Fruit fly (Drosophila melanogaster) whole organism, embryonic: Measurements from ENCODE around the gene CG7016.
A peak's percentile ranks its signal among the peaks of the same experiment; 100 is the strongest.

Experiments
- Atf6 ChIP-seq: fragments of 200-800 bp; sonication (Bioruptor generic); IDR thresholded peaks from 2 replicates; pipeline ENCODE4 v1.3.6; 2022; ENCODE audit warnings: missing biosample characterization, missing genetic modification characterization
- CG10431 ChIP-seq: fragments of 200-800 bp; sonication (Bioruptor generic); optimal IDR thresholded peaks from 3 replicates; lab custom pipeline; 2018; ENCODE audit warnings: missing biosample characterization, mild to moderate bottlenecking, missing genetic modification characterization
- CG12071 ChIP-seq: fragments of 200-800 bp; sonication (Bioruptor generic); optimal IDR thresholded peaks from 3 replicates; lab custom pipeline; 2018; ENCODE audit warnings: missing biosample characterization, mild to moderate bottlenecking, missing genetic modification characterization
- CG13894 ChIP-seq: fragments of 200-800 bp; sonication (Bioruptor generic); optimal IDR thresholded peaks from 3 replicates; lab custom pipeline; 2018; ENCODE audit warnings: missing biosample characterization, mild to moderate bottlenecking, missing genetic modification characterization, moderate library complexity
- CG14014 ChIP-seq: fragments of 200-800 bp; sonication (Bioruptor generic); IDR thresholded peaks from 2 replicates; pipeline ENCODE4 v1.3.6; 2022; ENCODE audit warnings: missing biosample characterization, missing genetic modification characterization
- CG14050 ChIP-seq: fragments of 200-800 bp; sonication (Bioruptor generic); IDR thresholded peaks from 3 replicates; pipeline ENCODE4 v1.3.6; 2022; ENCODE audit warnings: missing biosample characterization, missing genetic modification characterization
- CG15696 ChIP-seq: fragments of 200-800 bp; sonication (Bioruptor generic); optimal IDR thresholded peaks from 2 replicates; lab custom pipeline; 2019; ENCODE audit warnings: missing biosample characterization, mild to moderate bottlenecking, missing genetic modification characterization, moderate library complexity
- CG1603 ChIP-seq: fragments of 200-800 bp; sonication (Bioruptor generic); optimal IDR thresholded peaks from 2 replicates; lab custom pipeline; 2019; ENCODE audit warnings: missing biosample characterization, mild to moderate bottlenecking, missing genetic modification characterization, moderate library complexity
- CG17385 ChIP-seq: fragments of 200-800 bp; sonication (Bioruptor generic); optimal IDR thresholded peaks from 3 replicates; lab custom pipeline; 2018; ENCODE audit warnings: missing biosample characterization, mild to moderate bottlenecking, missing genetic modification characterization
- CG18619 ChIP-seq: fragments of 200-800 bp; sonication (Bioruptor generic); optimal IDR thresholded peaks from 3 replicates; lab custom pipeline; 2017; ENCODE audit warnings: missing biosample characterization, mild to moderate bottlenecking, missing genetic modification characterization
- CG30403 ChIP-seq: fragments of 200-800 bp; sonication (Bioruptor generic); optimal IDR thresholded peaks from 3 replicates; lab custom pipeline; 2016; ENCODE audit warnings: missing biosample characterization, missing genetic modification characterization
- CG31224 ChIP-seq: fragments of 200-800 bp; sonication (Bioruptor generic); IDR thresholded peaks from 2 replicates; pipeline ENCODE4 v1.3.6; 2022; ENCODE audit warnings: missing biosample characterization, missing genetic modification characterization
- CG3163 ChIP-seq: fragments of 200-800 bp; sonication (Bioruptor generic); optimal IDR thresholded peaks from 3 replicates; lab custom pipeline; 2016; ENCODE audit warnings: missing biosample characterization, missing genetic modification characterization
- CG33557 ChIP-seq: fragments of 200-800 bp; sonication (Bioruptor generic); optimal IDR thresholded peaks from 2 replicates; lab custom pipeline; 2019; ENCODE audit warnings: missing biosample characterization, mild to moderate bottlenecking, missing genetic modification characterization, moderate library complexity
- CG4424 ChIP-seq: fragments of 200-800 bp; sonication (Bioruptor generic); optimal IDR thresholded peaks from 3 replicates; lab custom pipeline; 2016; ENCODE audit warnings: missing biosample characterization, missing genetic modification characterization
- CG6175 ChIP-seq: fragments of 200-800 bp; sonication (Bioruptor generic); IDR thresholded peaks from 3 replicates; pipeline ENCODE4 v1.3.6; 2022; ENCODE audit warnings: missing biosample characterization, missing genetic modification characterization
- CG6654 ChIP-seq: fragments of 200-800 bp; sonication (Bioruptor generic); optimal IDR thresholded peaks from 2 replicates; lab custom pipeline; 2017; ENCODE audit warnings: missing biosample characterization, mild to moderate bottlenecking, missing genetic modification characterization
- CG8388 ChIP-seq: fragments of 200-800 bp; sonication (Bioruptor generic); optimal IDR thresholded peaks from 2 replicates; lab custom pipeline; 2019; ENCODE audit warnings: missing biosample characterization, mild to moderate bottlenecking, missing genetic modification characterization, moderate library complexity
- CG9932 ChIP-seq: fragments of 200-800 bp; sonication (Bioruptor generic); IDR thresholded peaks from 2 replicates; pipeline ENCODE4 v1.3.6; 2022; ENCODE audit warnings: missing biosample characterization, missing genetic modification characterization
- Doc2 ChIP-seq: fragments of 200-800 bp; sonication (Bioruptor generic); IDR thresholded peaks from 2 replicates; pipeline ENCODE4 v1.3.6; 2022; ENCODE audit warnings: missing biosample characterization, missing genetic modification characterization
- Elba2 ChIP-seq: fragments of 200-800 bp; sonication (Bioruptor generic); optimal IDR thresholded peaks from 3 replicates; lab custom pipeline; 2016; ENCODE audit warnings: missing biosample characterization, missing genetic modification characterization
- Hand ChIP-seq: fragments of 200-800 bp; sonication (Bioruptor generic); optimal IDR thresholded peaks from 2 replicates; lab custom pipeline; 2017; ENCODE audit warnings: mild to moderate bottlenecking, missing biosample characterization, missing genetic modification reagents, missing genetic modification characterization
- HmgZ ChIP-seq: fragments of 200-800 bp; sonication (Bioruptor generic); optimal IDR thresholded peaks from 2 replicates; lab custom pipeline; 2018; ENCODE audit warnings: missing biosample characterization, mild to moderate bottlenecking, missing genetic modification characterization
- Hmr ChIP-seq: fragments of 200-800 bp; sonication (Bioruptor generic); optimal IDR thresholded peaks from 3 replicates; lab custom pipeline; 2017; ENCODE audit warnings: mild to moderate bottlenecking, missing biosample characterization, missing genetic modification reagents, missing genetic modification characterization
- Kr ChIP-seq: fragments of 200-800 bp; sonication (Bioruptor generic); optimal IDR thresholded peaks from 2 replicates; lab custom pipeline; 2017; ENCODE audit warnings: missing biosample characterization, mild to moderate bottlenecking, missing genetic modification characterization
- MBD-R2 ChIP-seq: fragments of 200-800 bp; sonication (Bioruptor generic); IDR thresholded peaks from 2 replicates; pipeline ENCODE4 v1.3.6; 2022; ENCODE audit warnings: missing biosample characterization, missing genetic modification characterization
- MESR4 ChIP-seq: fragments of 200-800 bp; sonication (Bioruptor generic); optimal IDR thresholded peaks from 2 replicates; lab custom pipeline; 2018; ENCODE audit warnings: missing biosample characterization, mild to moderate bottlenecking, missing genetic modification characterization, moderate library complexity
- Max ChIP-seq: fragments of 200-800 bp; sonication (Bioruptor generic); optimal IDR thresholded peaks from 2 replicates; lab custom pipeline; 2016; ENCODE audit warnings: missing biosample characterization, mild to moderate bottlenecking, missing genetic modification characterization
- NFAT ChIP-seq: fragments of 200-800 bp; sonication (Bioruptor generic); IDR thresholded peaks from 2 replicates; pipeline ENCODE4 v1.3.6; 2022; ENCODE audit warnings: missing biosample characterization, missing genetic modification characterization
- Rfx ChIP-seq: fragments of 200-800 bp; sonication (Bioruptor generic); IDR thresholded peaks from 2 replicates; pipeline ENCODE4 v1.3.6; 2022; ENCODE audit warnings: missing biosample characterization, missing genetic modification characterization
- bcd ChIP-seq: fragments of 200-800 bp; sonication (Bioruptor generic); optimal IDR thresholded peaks from 2 replicates; lab custom pipeline; 2017; ENCODE audit warnings: missing biosample characterization, mild to moderate bottlenecking, missing genetic modification characterization
- cg ChIP-seq: fragments of 200-800 bp; sonication (Bioruptor generic); optimal IDR thresholded peaks from 3 replicates; lab custom pipeline; 2019; ENCODE audit warnings: missing biosample characterization, mild to moderate bottlenecking, missing genetic modification characterization, moderate library complexity
- dimm ChIP-seq: fragments of 200-800 bp; sonication (Bioruptor generic); IDR thresholded peaks from 2 replicates; pipeline ENCODE4 v1.3.6; 2022; ENCODE audit warnings: missing biosample characterization, missing genetic modification characterization
- ems ChIP-seq: fragments of 200-800 bp; sonication (Bioruptor generic); optimal IDR thresholded peaks from 3 replicates; lab custom pipeline; 2016; ENCODE audit warnings: missing biosample characterization, missing genetic modification characterization
- gfzf ChIP-seq: fragments of 200-800 bp; sonication (Bioruptor generic); optimal IDR thresholded peaks from 2 replicates; lab custom pipeline; 2016; ENCODE audit warnings: missing biosample characterization, mild to moderate bottlenecking, missing genetic modification characterization, moderate library complexity
- grau ChIP-seq: fragments of 200-800 bp; optimal IDR thresholded peaks from 3 replicates; lab custom pipeline; 2019; ENCODE audit warnings: missing biosample characterization, mild to moderate bottlenecking, missing genetic modification characterization, moderate library complexity
- maf-S ChIP-seq: fragments of 200-800 bp; sonication (Bioruptor generic); optimal IDR thresholded peaks from 2 replicates; lab custom pipeline; 2016; ENCODE audit warnings: missing biosample characterization, missing genetic modification characterization
- nerfin-2 ChIP-seq: fragments of 200-800 bp; sonication (Bioruptor generic); IDR thresholded peaks from 2 replicates; pipeline ENCODE4 v1.3.6; 2022; ENCODE audit warnings: missing biosample characterization, missing genetic modification characterization; ENCODE audit not compliant: partially characterized antibody
- onecut ChIP-seq: fragments of 200-800 bp; sonication (Bioruptor generic); IDR thresholded peaks from 2 replicates; pipeline ENCODE4 v1.3.6; 2022; ENCODE audit warnings: missing biosample characterization, missing genetic modification characterization
- pan ChIP-seq, 4 experiments: fragments of >200 bp in 3 of 4; fragments of 200-800 bp in 1 of 4; sonication (Bioruptor generic) in 1 of 4; optimal IDR thresholded peaks in 3 of 4; IDR thresholded peaks in 1 of 4; 2 replicates each; pipeline versions ENCODE4 v1.3.6 to Lab custom; 2017 to 2022; ENCODE audit warnings: missing biosample characterization in 2 of 4, missing genetic modification characterization in 2 of 4, mixed read lengths in 1 of 4
- pita ChIP-seq: fragments of 200-800 bp; sonication (Bioruptor generic); optimal IDR thresholded peaks from 2 replicates; lab custom pipeline; 2017; ENCODE audit warnings: missing biosample characterization, mild to moderate bottlenecking, missing genetic modification characterization
- pum ChIP-seq: fragments of 200-800 bp; sonication (Bioruptor generic); optimal IDR thresholded peaks from 2 replicates; lab custom pipeline; 2016; ENCODE audit warnings: missing biosample characterization, missing genetic modification characterization
- seq ChIP-seq: fragments of 200-800 bp; sonication (Bioruptor generic); IDR thresholded peaks from 2 replicates; pipeline ENCODE4 v1.3.6; 2022; ENCODE audit warnings: missing biosample characterization, missing genetic modification characterization
- sob ChIP-seq: fragments of 200-800 bp; sonication (Bioruptor generic); IDR thresholded peaks from 2 replicates; pipeline ENCODE4 v1.3.6; 2022; ENCODE audit warnings: missing biosample characterization, missing genetic modification characterization
- tgo ChIP-seq: fragments of 200-800 bp; sonication (Bioruptor generic); IDR thresholded peaks from 3 replicates; pipeline ENCODE4 v1.3.6; 2022; ENCODE audit warnings: missing biosample characterization, missing genetic modification characterization
- vfl ChIP-seq: fragments of 200-800 bp; sonication (Bioruptor generic); optimal IDR thresholded peaks from 2 replicates; lab custom pipeline; 2016; ENCODE audit warnings: missing biosample characterization, missing genetic modification characterization
- vvl ChIP-seq: fragments of 200-800 bp; sonication (Bioruptor generic); IDR thresholded peaks from 2 replicates; pipeline ENCODE4 v1.3.6; 2022; ENCODE audit warnings: missing biosample characterization, missing genetic modification characterization
- wdn ChIP-seq: fragments of 200-800 bp; sonication (Bioruptor generic); IDR thresholded peaks from 2 replicates; pipeline ENCODE4 v1.3.6; 2022; ENCODE audit warnings: missing biosample characterization, missing genetic modification characterization

CG7016 gene

dm6 chr3R:24816993-24817854, 45.5 kb upstream of the CG7016 start, which contains the start of the genes CG5808 and Saf-B (continued):
- TF ChIP-seq CG4424 (GFP tag; lab: Kevin White, UChicago) (peak; percentile 58), nerfin-2 (GFP tag; lab: Robert Waterston, UW) (peak; percentile 86), CG6175 (GFP tag; lab: Robert Waterston, UW) (no peak), CG30403 (peak; percentile 57), CG1603 (tag; lab: Kevin White, UChicago) (no peak), sob (GFP tag; lab: Robert Waterston, UW) (peak; percentile 33; the same call in 1 of the 2 replicates), Hand (GFP tag; lab: Kevin White, UChicago) (no peak), maf-S (no peak), onecut (GFP tag; lab: Robert Waterston, UW) (no peak), vfl (GFP tag; lab: Kevin White, UChicago) (no peak), pan (optimal IDR thresholded peaks at IDR 0.05; lab: Kevin White, UChicago) (no peak), pan (GFP tag; optimal IDR thresholded peaks at IDR 0.05 in 1 of 2, IDR thresholded peaks at IDR 0.05 in 1 of 2) (peak in 1 of 2 experiments; percentile 63), MBD-R2 (GFP tag; lab: Robert Waterston, UW) (peak; percentile 8; the same call in 1 of the 2 replicates), dimm (GFP tag; lab: Robert Waterston, UW) (no peak), CG12071 (GFP tag; lab: Kevin White, UChicago) (no peak), CG13894 (tag; lab: Kevin White, UChicago) (no peak), wdn (GFP tag; lab: Robert Waterston, UW) (no peak), ems (GFP tag; lab: Kevin White, UChicago) (no peak), CG3163 (GFP tag; lab: Kevin White, UChicago) (no peak), seq (GFP tag; lab: Robert Waterston, UW) (no peak; the same call in 1 of the 2 replicates), Kr (GFP tag; lab: Kevin White, UChicago) (no peak), CG14014 (GFP tag; lab: Robert Waterston, UW) (no peak), grau (no peak), vvl (GFP tag; lab: Robert Waterston, UW) (peak; percentile 68), CG15696 (tag; lab: Kevin White, UChicago) (peak; percentile 43), cg (GFP tag; lab: Kevin White, UChicago) (no peak), pum (GFP tag; lab: Kevin White, UChicago) (no peak), Doc2 (GFP tag; lab: Robert Waterston, UW) (no peak), CG8388 (GFP tag; lab: Kevin White, UChicago) (no peak), bcd (GFP tag; lab: Kevin White, UChicago) (peak; percentile 23), Rfx (GFP tag; lab: Robert Waterston, UW) (peak; percentile 53; the same call in 1 of the 2 replicates), CG33557 (no peak), gfzf (GFP tag; lab: Kevin White, UChicago) (no peak), Atf6 (no peak), pita (GFP tag; lab: Kevin White, UChicago) (no peak), CG9932 (GFP tag; lab: Robert Waterston, UW) (peak; percentile 38; the same call in 1 of the 2 replicates), CG18619 (no peak), HmgZ (tag; lab: Kevin White, UChicago) (no peak), tgo (GFP tag; lab: Robert Waterston, UW) (peak; percentile 63), Hmr (GFP tag; lab: Kevin White, UChicago) (no peak), NFAT (no peak), CG6654 (no peak), CG10431 (GFP tag; lab: Kevin White, UChicago) (no peak), Elba2 (GFP tag; lab: Kevin White, UChicago) (no peak), Max (GFP tag; lab: Kevin White, UChicago) (peak; percentile 61), CG14050 (no peak), CG17385 (GFP tag; lab: Kevin White, UChicago) (no peak), CG31224 (GFP tag; lab: Robert Waterston, UW) (peak; percentile 43; the same call in 1 of the 2 replicates), MESR4 (GFP tag; lab: Kevin White, UChicago) (peak; percentile 98)
